Worm (Caenorhabditis elegans) whole organism, late embryonic: ENCODE results near the gene srh-147.

Experiments
- C38D4.7 ChIP-seq: fragments of 200-800 bp; sonication (Bioruptor generic); optimal IDR thresholded peaks from 2 replicates; lab custom pipeline; 2018; ENCODE audit warnings: mild to moderate bottlenecking, missing genetic modification characterization, moderate library complexity, missing compliant biosample characterization
- T23F11.4 ChIP-seq: fragments of 200-800 bp; sonication (Bioruptor generic); optimal IDR thresholded peaks from 2 replicates; lab custom pipeline; 2018; ENCODE audit warnings: mild to moderate bottlenecking, missing genetic modification characterization, missing compliant biosample characterization
- Y22D7AL.16 ChIP-seq: sonication (generic microtip); optimal IDR thresholded peaks from 2 replicates; lab custom pipeline; 2016; ENCODE audit warnings: missing genetic modification characterization, missing compliant biosample characterization
- ahr-1 ChIP-seq: sonication (generic microtip); optimal IDR thresholded peaks from 2 replicates; lab custom pipeline; 2016; ENCODE audit warnings: missing genetic modification characterization, missing compliant biosample characterization
- ama-1 ChIP-seq: fragments of 150-350 bp; optimal IDR thresholded peaks from 2 replicates; lab custom pipeline; 2014
- ceh-19 ChIP-seq: fragments of 200-800 bp; sonication (Bioruptor generic); optimal IDR thresholded peaks from 2 replicates; lab custom pipeline; 2018; ENCODE audit warnings: mild to moderate bottlenecking, missing genetic modification characterization, missing compliant biosample characterization
- ceh-2 ChIP-seq: sonication (generic microtip); optimal IDR thresholded peaks from 2 replicates; lab custom pipeline; 2016; ENCODE audit warnings: missing genotype, missing genetic modification characterization, missing compliant biosample characterization
- ceh-34 ChIP-seq: sonication (generic microtip); optimal IDR thresholded peaks from 2 replicates; lab custom pipeline; 2016; ENCODE audit warnings: mild to moderate bottlenecking, missing genetic modification characterization, missing compliant biosample characterization
- ceh-45 ChIP-seq: fragments of 200-800 bp; sonication (Bioruptor generic); IDR thresholded peaks from 2 replicates; pipeline ENCODE4 v1.3.6; 2022; ENCODE audit warnings: missing genetic modification reagents, missing genetic modification characterization, missing compliant biosample characterization
- ceh-48 ChIP-seq: sonication (generic microtip); optimal IDR thresholded peaks from 2 replicates; lab custom pipeline; 2016; ENCODE audit warnings: missing genetic modification characterization, inconsistent platforms, missing compliant biosample characterization
- ceh-6 ChIP-seq: fragments of 200-800 bp; sonication (Bioruptor generic); optimal IDR thresholded peaks from 2 replicates; lab custom pipeline; 2018; ENCODE audit warnings: mild to moderate bottlenecking, missing genetic modification characterization, missing compliant biosample characterization
- che-1 ChIP-seq: sonication (generic microtip); optimal IDR thresholded peaks from 2 replicates; lab custom pipeline; 2016; ENCODE audit warnings: mild to moderate bottlenecking, missing genetic modification characterization, missing compliant biosample characterization
- dmd-4 ChIP-seq: sonication (generic microtip); optimal IDR thresholded peaks from 2 replicates; lab custom pipeline; 2016; ENCODE audit warnings: borderline replicate concordance, missing genetic modification characterization, missing compliant biosample characterization
- elt-2 ChIP-seq: sonication (generic microtip); optimal IDR thresholded peaks from 2 replicates; lab custom pipeline; 2016; ENCODE audit warnings: missing genetic modification reagents, missing genetic modification characterization, missing compliant biosample characterization
- elt-4 ChIP-seq: sonication (generic microtip); optimal IDR thresholded peaks from 2 replicates; lab custom pipeline; 2016; ENCODE audit warnings: missing genetic modification characterization, missing compliant biosample characterization
- ets-4 ChIP-seq: sonication (generic microtip); optimal IDR thresholded peaks from 2 replicates; lab custom pipeline; 2016; ENCODE audit warnings: missing genetic modification characterization, missing compliant biosample characterization
- fax-1 ChIP-seq: sonication (generic microtip); optimal IDR thresholded peaks from 2 replicates; lab custom pipeline; 2016; ENCODE audit warnings: missing genotype, missing genetic modification characterization, missing compliant biosample characterization
- fkh-10 ChIP-seq: fragments of 150-350 bp; optimal IDR thresholded peaks from 2 replicates; lab custom pipeline; 2014; ENCODE audit warnings: missing biosample characterization, missing genetic modification reagents, missing genetic modification characterization
- hlh-8 ChIP-seq: sonication (generic microtip); optimal IDR thresholded peaks from 2 replicates; lab custom pipeline; 2016; ENCODE audit warnings: missing genotype, missing genetic modification characterization, missing compliant biosample characterization
- lin-11 ChIP-seq: fragments of 200-800 bp; sonication (Bioruptor generic); optimal IDR thresholded peaks from 2 replicates; lab custom pipeline; 2018; ENCODE audit warnings: mild to moderate bottlenecking, missing genetic modification characterization, missing compliant biosample characterization
- madf-2 ChIP-seq: sonication (generic microtip); optimal IDR thresholded peaks from 2 replicates; lab custom pipeline; 2017; ENCODE audit warnings: missing genetic modification characterization, missing compliant biosample characterization
- mec-3 ChIP-seq: sonication (generic microtip); optimal IDR thresholded peaks from 2 replicates; lab custom pipeline; 2016; ENCODE audit warnings: borderline replicate concordance, missing genetic modification characterization, missing compliant biosample characterization
- nfya-1 ChIP-seq: sonication (generic microtip); optimal IDR thresholded peaks from 2 replicates; lab custom pipeline; 2017; ENCODE audit warnings: missing genetic modification characterization, mild to moderate bottlenecking, missing compliant biosample characterization, antibody characterized with exemption, moderate library complexity
- nhr-232 ChIP-seq: sonication (generic microtip); optimal IDR thresholded peaks from 2 replicates; lab custom pipeline; 2016; ENCODE audit warnings: missing genetic modification characterization, missing compliant biosample characterization
- odd-2 ChIP-seq: sonication (generic microtip); optimal IDR thresholded peaks from 2 replicates; lab custom pipeline; 2017; ENCODE audit warnings: antibody characterized with exemption, mild to moderate bottlenecking, missing genetic modification characterization, missing compliant biosample characterization
- pag-3 ChIP-seq: sonication (generic microtip); optimal IDR thresholded peaks from 2 replicates; lab custom pipeline; 2016; ENCODE audit warnings: missing compliant biosample characterization, missing genetic modification characterization, borderline replicate concordance
- pat-9 ChIP-seq: fragments of 200-800 bp; sonication (Bioruptor generic); optimal IDR thresholded peaks from 2 replicates; lab custom pipeline; 2018; ENCODE audit warnings: mild to moderate bottlenecking, missing genetic modification characterization, moderate library complexity, missing compliant biosample characterization
- pax-1 ChIP-seq: fragments of 150-350 bp; optimal IDR thresholded peaks from 2 replicates; lab custom pipeline; 2014; ENCODE audit warnings: missing biosample characterization, missing genetic modification characterization
- pha-2 ChIP-seq: sonication (generic microtip); optimal IDR thresholded peaks from 2 replicates; lab custom pipeline; 2017; ENCODE audit warnings: mild to moderate bottlenecking, missing genetic modification characterization, missing compliant biosample characterization
- pha-4 ChIP-seq: fragments of 150-350 bp; optimal IDR thresholded peaks from 2 replicates; lab custom pipeline; 2018; ENCODE audit warnings: missing biosample characterization, missing genetic modification reagents, missing genetic modification characterization
- ref-2 ChIP-seq: sonication (generic microtip); optimal IDR thresholded peaks from 2 replicates; lab custom pipeline; 2016; ENCODE audit warnings: missing genetic modification characterization, missing compliant biosample characterization
- sdc-2 ChIP-seq: sonication (generic microtip); optimal IDR thresholded peaks from 2 replicates; lab custom pipeline; 2016; ENCODE audit warnings: missing genotype, missing genetic modification characterization, missing compliant biosample characterization
- sox-2 ChIP-seq: fragments of 200-800 bp; sonication (Bioruptor generic); IDR thresholded peaks from 2 replicates; pipeline ENCODE4 v1.3.6; 2022; ENCODE audit warnings: missing genetic modification reagents, missing genetic modification characterization, missing compliant biosample characterization
- syd-9 ChIP-seq: sonication (generic microtip); optimal IDR thresholded peaks from 2 replicates; lab custom pipeline; 2016; ENCODE audit warnings: mild to moderate bottlenecking, missing genetic modification characterization, moderate library complexity, missing compliant biosample characterization
- tbx-2 ChIP-seq: sonication (generic microtip); optimal IDR thresholded peaks from 2 replicates; lab custom pipeline; 2016; ENCODE audit warnings: missing genetic modification characterization, missing compliant biosample characterization
- ttx-3 ChIP-seq: sonication (generic microtip); optimal IDR thresholded peaks from 2 replicates; lab custom pipeline; 2016; ENCODE audit warnings: missing genetic modification reagents, missing genetic modification characterization, missing compliant biosample characterization
- unc-3 ChIP-seq, 2 experiments: fragments of 200-800 bp in 1 of 2; sonication (Bioruptor generic) in 1 of 2; sonication (generic microtip) in 1 of 2; conservative IDR thresholded peaks in 1 of 2; optimal IDR thresholded peaks in 1 of 2; 2 replicates each; pipeline versions ENCODE4 v1.3.6 to Lab custom; 2016 to 2022; ENCODE audit warnings: missing compliant biosample characterization in 2 of 2, missing genetic modification characterization in 2 of 2, missing genetic modification reagents in 1 of 2
- unc-86 ChIP-seq: sonication (generic microtip); optimal IDR thresholded peaks from 2 replicates; lab custom pipeline; 2016; ENCODE audit warnings: missing genetic modification characterization, missing compliant biosample characterization
- zip-5 ChIP-seq: sonication (generic microtip); optimal IDR thresholded peaks from 2 replicates; lab custom pipeline; 2016; ENCODE audit warnings: missing genetic modification characterization, missing compliant biosample characterization
- ztf-16 ChIP-seq: sonication (generic microtip); optimal IDR thresholded peaks from 2 replicates; lab custom pipeline; 2017; ENCODE audit warnings: missing genetic modification characterization, missing compliant biosample characterization

srh-147 gene

ce11 chrV:15884698-15885097 lies 34.6 kb upstream of the srh-147 start, which contains the start of gene oac-42:
TSS of gene oac-42 (minus strand) at chrV:15884798.
- TF ChIP-seq tbx-2 (tag; lab: Kevin White, UChicago) (no peak), dmd-4 (tag; lab: Kevin White, UChicago) (no peak), ama-1 (lab: Kevin White, UChicago) (no peak), pha-4 (no peak), ttx-3 (no peak), T23F11.4 (GFP tag; lab: Kevin White, UChicago) (no peak), fax-1 (no peak)

DNA sequence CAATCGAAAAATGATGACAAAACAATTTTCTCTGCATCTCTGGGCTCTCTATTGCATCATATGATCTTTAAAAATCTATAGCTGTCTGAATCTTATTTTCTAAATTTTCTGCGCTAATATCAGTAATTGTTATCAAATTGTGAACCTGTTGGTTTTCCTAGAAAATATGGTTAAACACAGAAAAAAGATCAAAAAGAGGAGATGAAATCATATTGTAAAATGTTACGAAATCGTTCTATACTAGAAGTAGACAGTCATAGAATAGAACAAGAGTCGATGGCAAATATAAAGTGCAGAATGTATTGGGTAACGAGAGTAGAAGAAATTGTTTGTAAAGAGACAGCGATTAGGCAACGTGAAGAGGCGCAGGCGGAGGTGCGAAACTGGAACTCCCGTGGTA lies 30.6 kb upstream of the srh-147 start:
- TF ChIP-seq unc-86 (no peak), zip-5 (no peak), C38D4.7 (GFP tag; lab: Kevin White, UChicago) (no peak), pha-2 (tag; lab: Kevin White, UChicago) (no peak), elt-2 (tag; lab: Kevin White, UChicago) (peak; percentile 32), che-1 (no peak), lin-11 (no peak)
- TF ChIP-seq, all 69 proteins: peak for 1

DNA sequence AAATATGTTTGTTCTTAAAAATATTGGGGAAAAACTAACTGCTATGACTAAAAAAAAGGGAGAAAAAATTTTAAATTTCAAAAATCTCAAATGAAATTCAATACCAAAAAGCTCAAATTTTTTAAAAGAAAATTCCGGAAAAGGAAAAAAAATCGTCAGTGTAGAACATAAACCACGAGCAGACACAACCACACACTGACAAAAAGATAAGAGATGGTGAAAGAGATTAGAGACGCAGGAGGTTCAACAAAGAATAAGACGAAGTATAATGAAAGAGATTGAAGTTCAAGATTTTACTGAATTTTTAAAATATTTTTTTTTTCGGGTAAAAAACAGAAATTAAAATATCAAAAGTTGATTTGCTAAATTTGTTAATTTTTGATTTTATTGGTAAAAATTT lies 29.9 kb upstream of the srh-147 start:
- TF ChIP-seq elt-2 (tag; lab: Kevin White, UChicago) (no peak), ceh-6 (GFP tag; lab: Kevin White, UChicago) (no peak), ceh-48 (tag; lab: Kevin White, UChicago) (no peak), ama-1 (lab: Kevin White, UChicago) (no peak)

- TF ChIP-seq pax-1 (tag; lab: Kevin White, UChicago), result no peak
Measured at ce11 chrV:15879508-15879907, 29.4 kb upstream of the srh-147 start, which contains the start of gene nhr-84. TSS of gene nhr-84 (minus strand) at chrV:15879608.

- TF ChIP-seq pag-3 (tag; lab: Kevin White, UChicago) (no peak), syd-9 (tag; lab: Kevin White, UChicago) (no peak), pat-9 (tag; lab: Kevin White, UChicago) (no peak), unc-86 (no peak), ceh-34 (tag; lab: Kevin White, UChicago) (no peak), Y22D7AL.16 (tag; lab: Kevin White, UChicago) (no peak), sox-2 (GFP tag; lab: Robert Waterston, UW) (no peak), ceh-2 (tag; lab: Kevin White, UChicago) (no peak), ceh-45 (no peak), madf-2 (tag; lab: Kevin White, UChicago) (no peak), tbx-2 (tag; lab: Kevin White, UChicago) (no peak), mec-3 (no peak), ets-4 (tag; lab: Kevin White, UChicago) (no peak), ztf-16 (tag; lab: Kevin White, UChicago) (no peak)
Measured at ce11 chrV:15876308-15876707, 26.2 kb upstream of the srh-147 start, which contains the start of gene nhr-102. TSS of gene nhr-102 (minus strand) at chrV:15876408.

DNA sequence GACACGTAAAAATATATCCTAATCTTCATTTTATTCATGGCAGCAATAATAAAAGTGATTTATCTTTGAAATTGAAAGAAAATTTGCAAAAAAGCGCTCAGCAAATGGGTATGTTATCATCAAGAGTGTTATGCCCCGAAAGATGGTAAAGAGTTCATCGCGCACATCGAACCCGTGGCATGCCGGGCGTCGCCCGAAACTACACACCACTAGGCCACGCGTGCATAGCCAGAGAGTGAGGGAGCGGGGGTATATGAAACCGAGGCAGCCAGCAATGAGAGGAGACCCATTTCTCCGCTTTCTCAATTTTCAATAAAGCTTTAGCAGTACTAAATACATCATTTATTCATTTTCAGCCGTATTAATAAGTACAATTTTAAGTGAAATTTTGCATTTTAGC lies 23.6 kb upstream of the srh-147 start:
- TF ChIP-seq sdc-2 (tag; lab: Kevin White, UChicago) (peak; percentile 93), elt-4 (tag; lab: Kevin White, UChicago) (peak; percentile 97), ceh-48 (tag; lab: Kevin White, UChicago) (peak; percentile 99), madf-2 (tag; lab: Kevin White, UChicago) (peak; percentile 98), nhr-232 (tag; lab: Kevin White, UChicago) (peak; percentile 99), hlh-8 (tag; lab: Kevin White, UChicago) (peak; percentile 96), fkh-10 (GFP tag; lab: Kevin White, UChicago) (peak; percentile 76), T23F11.4 (GFP tag; lab: Kevin White, UChicago) (peak; percentile 99), odd-2 (peak; percentile 91), ttx-3 (peak; percentile 99), ceh-19 (GFP tag; lab: Kevin White, UChicago) (peak; percentile 99), ama-1 (lab: Kevin White, UChicago) (no peak), unc-3 (GFP tag; conservative IDR thresholded peaks at IDR 0.05; lab: Robert Waterston, UW) (peak; percentile 99), unc-3 (tag; optimal IDR thresholded peaks at IDR 0.05; lab: Kevin White, UChicago) (peak; percentile 99), C38D4.7 (GFP tag; lab: Kevin White, UChicago) (peak; percentile 98), ceh-2 (tag; lab: Kevin White, UChicago) (peak; percentile 98), sox-2 (GFP tag; lab: Robert Waterston, UW) (peak; percentile 98), ahr-1 (tag; lab: Kevin White, UChicago) (peak; percentile 98), ref-2 (tag; lab: Kevin White, UChicago) (peak; percentile 99), pax-1 (tag; lab: Kevin White, UChicago) (no peak), dmd-4 (tag; lab: Kevin White, UChicago) (peak; percentile 98), nfya-1 (tag; lab: Kevin White, UChicago) (peak; percentile 90), elt-2 (tag; lab: Kevin White, UChicago) (peak; percentile 99), pat-9 (tag; lab: Kevin White, UChicago) (peak; percentile 100)
